Fruit fly (Drosophila melanogaster) whole organism, pupa: ENCODE measurements around the gene Cand1.

Experiments
- CG14655 ChIP-seq: fragments of 200-800 bp; sonication (Bioruptor generic); optimal IDR thresholded peaks from 3 replicates; lab custom pipeline; 2017; ENCODE audit warnings: mild to moderate bottlenecking, missing biosample characterization, missing genetic modification reagents, missing genetic modification characterization
- CG15710 ChIP-seq: fragments of 200-800 bp; sonication (Bioruptor generic); optimal IDR thresholded peaks from 2 replicates; lab custom pipeline; 2018; ENCODE audit warnings: missing biosample characterization, mild to moderate bottlenecking, missing genetic modification characterization, moderate library complexity
- CG17806 ChIP-seq: fragments of 200-800 bp; sonication (Bioruptor generic); optimal IDR thresholded peaks from 2 replicates; lab custom pipeline; 2018; ENCODE audit warnings: missing biosample characterization, mild to moderate bottlenecking, missing genetic modification characterization, moderate library complexity
- CG32121 ChIP-seq: fragments of 200-800 bp; sonication (Bioruptor generic); IDR thresholded peaks from 2 replicates; pipeline ENCODE4 v1.3.6; 2022; ENCODE audit warnings: missing biosample characterization, missing genetic modification characterization
- EcR ChIP-seq: fragments of 200-800 bp; sonication (Bioruptor generic); optimal IDR thresholded peaks from 3 replicates; lab custom pipeline; 2019; ENCODE audit warnings: missing biosample characterization, missing genetic modification characterization, mild to moderate bottlenecking, moderate library complexity, missing genetic modification reagents
- fd96Ca ChIP-seq: fragments of 200-800 bp; sonication (Bioruptor generic); IDR thresholded peaks from 3 replicates; pipeline ENCODE4 v1.3.6; 2022; ENCODE audit warnings: missing biosample characterization, missing genetic modification characterization
- gl ChIP-seq: fragments of 200-800 bp; sonication (Bioruptor generic); optimal IDR thresholded peaks from 2 replicates; lab custom pipeline; 2018; ENCODE audit warnings: missing biosample characterization, mild to moderate bottlenecking, missing genetic modification characterization

DNA sequence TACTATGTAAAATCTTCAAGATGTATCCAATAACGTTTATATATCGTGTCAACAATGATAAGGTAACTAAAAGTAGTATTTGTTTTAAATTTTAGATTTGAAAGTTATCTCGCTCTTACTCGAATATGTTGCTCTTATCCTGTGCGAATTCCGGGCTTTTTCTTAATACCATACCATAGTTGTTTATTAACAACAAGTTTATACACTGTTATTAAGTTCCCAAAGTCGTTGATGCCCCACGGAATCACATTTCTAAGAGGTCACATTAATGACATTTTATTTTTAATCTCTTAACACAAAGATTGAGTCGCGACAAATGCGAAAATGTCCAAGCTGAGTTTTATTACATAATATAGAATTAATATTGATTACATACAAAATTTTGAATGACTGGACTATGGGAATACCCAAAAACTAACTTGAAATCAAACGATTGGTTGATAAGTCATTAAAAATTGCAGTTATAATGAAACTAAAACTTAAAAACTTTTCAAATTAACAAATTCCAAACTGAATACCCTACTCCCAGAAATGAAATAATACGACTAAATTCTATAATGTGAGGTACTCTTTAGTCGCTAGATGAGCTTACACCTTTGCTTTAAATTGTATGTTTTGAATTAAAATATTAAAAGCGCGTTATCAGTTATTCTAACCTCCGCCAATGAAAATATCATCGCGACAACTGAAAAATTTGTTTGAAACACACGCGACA lies 39.6 kb downstream of the Cand1 start, which contains the start of gene CG5381:
- no peak for TF ChIP-seq CG14655 (GFP tag; lab: Kevin White, UChicago)
- TF ChIP-seq CG15710 (tag; lab: Kevin White, UChicago), result no peak
- no peak for TF ChIP-seq CG32121 (GFP tag; lab: Robert Waterston, UW)
- TF ChIP-seq CG17806 (tag; lab: Kevin White, UChicago), result no peak
- TF ChIP-seq EcR (GFP tag; lab: Kevin White, UChicago), result no peak
- TF ChIP-seq gl (tag; lab: Kevin White, UChicago), result no peak
- TF ChIP-seq fd96Ca (GFP tag; lab: Robert Waterston, UW), result no peak
